Fruit fly (Drosophila melanogaster) whole organism, embryonic: ENCODE measurements around the gene CG6340.

Experiments used
- Adf1 ChIP-seq: fragments of 200-800 bp; sonication (Bioruptor generic); IDR thresholded peaks from 2 replicates; pipeline ENCODE4 v1.3.6; 2022; ENCODE audit warnings: missing biosample characterization, missing genetic modification characterization
- Atf-2 ChIP-seq: fragments of 200-800 bp; sonication (Bioruptor generic); optimal IDR thresholded peaks from 2 replicates; lab custom pipeline; 2016; ENCODE audit warnings: missing biosample characterization, missing genetic modification characterization
- Atf6 ChIP-seq: fragments of 200-800 bp; sonication (Bioruptor generic); IDR thresholded peaks from 2 replicates; pipeline ENCODE4 v1.3.6; 2022; ENCODE audit warnings: missing biosample characterization, missing genetic modification characterization
- CG10543 ChIP-seq: fragments of 200-800 bp; sonication (Bioruptor generic); optimal IDR thresholded peaks from 3 replicates; lab custom pipeline; 2017; ENCODE audit warnings: missing biosample characterization, mild to moderate bottlenecking, missing genetic modification characterization, moderate library complexity
- CG11696 ChIP-seq: fragments of 200-800 bp; sonication (Bioruptor generic); IDR thresholded peaks from 2 replicates; pipeline ENCODE4 v1.3.6; 2022; ENCODE audit warnings: missing biosample characterization, missing genetic modification characterization
- CG12744 ChIP-seq: fragments of 200-800 bp; sonication (Bioruptor generic); optimal IDR thresholded peaks from 2 replicates; lab custom pipeline; 2016; ENCODE audit warnings: missing biosample characterization, missing genetic modification characterization
- CG13123 ChIP-seq: fragments of 200-800 bp; sonication (Bioruptor generic); optimal IDR thresholded peaks from 2 replicates; lab custom pipeline; 2016; ENCODE audit warnings: missing biosample characterization, missing genetic modification characterization
- CG13424 ChIP-seq: fragments of 200-800 bp; sonication (Bioruptor generic); optimal IDR thresholded peaks from 2 replicates; lab custom pipeline; 2019; ENCODE audit warnings: missing biosample characterization, mild to moderate bottlenecking, missing genetic modification characterization, moderate library complexity
- CG15479 ChIP-seq: fragments of 200-800 bp; sonication (Bioruptor generic); optimal IDR thresholded peaks from 3 replicates; lab custom pipeline; 2019; ENCODE audit warnings: missing biosample characterization, mild to moderate bottlenecking, missing genetic modification characterization, moderate library complexity
- CG1832 ChIP-seq: fragments of 200-800 bp; sonication (Bioruptor generic); optimal IDR thresholded peaks from 2 replicates; lab custom pipeline; 2017; ENCODE audit warnings: missing biosample characterization, mild to moderate bottlenecking, missing genetic modification characterization, inconsistent platforms
- CG18619 ChIP-seq: fragments of 200-800 bp; sonication (Bioruptor generic); optimal IDR thresholded peaks from 3 replicates; lab custom pipeline; 2017; ENCODE audit warnings: missing biosample characterization, mild to moderate bottlenecking, missing genetic modification characterization
- CG30431 ChIP-seq: fragments of 200-800 bp; sonication (Bioruptor generic); optimal IDR thresholded peaks from 2 replicates; lab custom pipeline; 2017; ENCODE audit warnings: missing biosample characterization, missing genetic modification characterization
- CG32772 ChIP-seq: fragments of 200-800 bp; sonication (Bioruptor generic); IDR thresholded peaks from 2 replicates; pipeline ENCODE4 v1.3.6; 2022; ENCODE audit warnings: missing biosample characterization, missing genetic modification characterization
- CG3726 ChIP-seq: fragments of 200-800 bp; sonication (Bioruptor generic); IDR thresholded peaks from 3 replicates; pipeline ENCODE4, ENCODE4 v1.3.6; 2022; ENCODE audit warnings: missing biosample characterization, missing genetic modification characterization
- CG3847 ChIP-seq: fragments of 200-800 bp; sonication (Bioruptor generic); IDR thresholded peaks from 2 replicates; pipeline ENCODE4 v1.3.6; 2022; ENCODE audit warnings: missing biosample characterization, missing genetic modification characterization
- CG4328 ChIP-seq: fragments of 200-800 bp; sonication (Bioruptor generic); optimal IDR thresholded peaks from 3 replicates; lab custom pipeline; 2017; ENCODE audit warnings: missing biosample characterization, missing genetic modification reagents, missing genetic modification characterization
- CG4360 ChIP-seq: fragments of 200-800 bp; sonication (Bioruptor generic); IDR thresholded peaks from 2 replicates; pipeline ENCODE4 v1.3.6; 2022; ENCODE audit warnings: missing biosample characterization, missing genetic modification characterization
- CG6175 ChIP-seq: fragments of 200-800 bp; sonication (Bioruptor generic); IDR thresholded peaks from 3 replicates; pipeline ENCODE4 v1.3.6; 2022; ENCODE audit warnings: missing biosample characterization, missing genetic modification characterization
- CG8924 ChIP-seq: fragments of 200-800 bp; optimal IDR thresholded peaks from 3 replicates; lab custom pipeline; 2019; ENCODE audit warnings: missing biosample characterization, mild to moderate bottlenecking, missing genetic modification characterization, moderate library complexity
- CG9215 ChIP-seq: fragments of 200-800 bp; sonication (Bioruptor generic); IDR thresholded peaks from 2 replicates; pipeline ENCODE4 v1.3.6; 2022; ENCODE audit warnings: missing biosample characterization, missing genetic modification characterization
- CHES-1-like ChIP-seq: fragments of 200-800 bp; sonication (Bioruptor generic); optimal IDR thresholded peaks from 2 replicates; lab custom pipeline; 2016; ENCODE audit warnings: missing biosample characterization, missing genetic modification characterization
- HLH54F ChIP-seq: fragments of 200-800 bp; sonication (Bioruptor generic); optimal IDR thresholded peaks from 3 replicates; lab custom pipeline; 2016; ENCODE audit warnings: missing biosample characterization, missing genetic modification characterization
- HmgD ChIP-seq: fragments of 200-800 bp; sonication (Bioruptor generic); optimal IDR thresholded peaks from 3 replicates; lab custom pipeline; 2016; ENCODE audit warnings: missing biosample characterization, missing genetic modification characterization
- Hr51 ChIP-seq, 2 experiments: fragments of 200-800 bp; sonication (Bioruptor generic); optimal IDR thresholded peaks; 2 replicates in 1 of 2; 3 replicates in 1 of 2; lab custom pipeline; 2016 to 2018; ENCODE audit warnings: missing biosample characterization in 2 of 2, missing genetic modification characterization in 2 of 2, mild to moderate bottlenecking in 1 of 2, moderate library complexity in 1 of 2
- Hsf ChIP-seq: fragments of 200-800 bp; sonication (Bioruptor generic); optimal IDR thresholded peaks from 3 replicates; lab custom pipeline; 2016; ENCODE audit warnings: missing biosample characterization, missing genetic modification characterization
- Med ChIP-seq: fragments of 200-800 bp; sonication (Bioruptor generic); peaks from one replicate; lab custom pipeline; 2016; ENCODE audit warnings: missing biosample characterization, missing genetic modification characterization, mild to moderate bottlenecking, inconsistent platforms, moderate library complexity
- Nf-YB ChIP-seq: fragments of 200-800 bp; sonication (Bioruptor generic); optimal IDR thresholded peaks from 3 replicates; lab custom pipeline; 2019; ENCODE audit warnings: missing biosample characterization, mild to moderate bottlenecking, missing genetic modification characterization, moderate library complexity
- Rx ChIP-seq: fragments of 200-800 bp; sonication (Bioruptor generic); IDR thresholded peaks from 2 replicates; pipeline ENCODE4 v1.3.6; 2022; ENCODE audit warnings: missing biosample characterization, missing genetic modification characterization
- Sin3A ChIP-seq: fragments of >200 bp; optimal IDR thresholded peaks from 2 replicates; lab custom pipeline; 2018
- Trl ChIP-seq, 3 experiments: fragments of >200 bp in 2 of 3; fragments of 200-800 bp in 1 of 3; sonication (Bioruptor generic) in 1 of 3; optimal IDR thresholded peaks; 2 replicates in 1 of 3; 3 replicates in 2 of 3; lab custom pipeline; 2016 to 2017; ENCODE audit warnings: missing biosample characterization in 1 of 3, missing genetic modification characterization in 1 of 3
- aop ChIP-seq: fragments of 200-800 bp; sonication (Bioruptor generic); IDR thresholded peaks from 2 replicates; pipeline ENCODE4 v1.3.6; 2022; ENCODE audit warnings: missing biosample characterization, missing genetic modification characterization
- bbx ChIP-seq: fragments of 200-800 bp; sonication (Bioruptor generic); IDR thresholded peaks from 2 replicates; pipeline ENCODE4 v1.3.6; 2022; ENCODE audit warnings: missing biosample characterization, missing genetic modification characterization; ENCODE audit not compliant: partially characterized antibody
- bsh ChIP-seq, 2 experiments: fragments of 200-800 bp; sonication (Bioruptor generic); optimal IDR thresholded peaks; 2 replicates each; lab custom pipeline; 2017 to 2018; ENCODE audit warnings: mild to moderate bottlenecking in 2 of 2, missing biosample characterization in 2 of 2, missing genetic modification characterization in 2 of 2, moderate library complexity in 1 of 2
- btn ChIP-seq: fragments of 200-800 bp; sonication (Bioruptor generic); optimal IDR thresholded peaks from 2 replicates; lab custom pipeline; 2016; ENCODE audit warnings: missing biosample characterization, missing genetic modification characterization
- dan ChIP-seq: fragments of 200-800 bp; sonication (Bioruptor generic); IDR thresholded peaks from 2 replicates; pipeline ENCODE4 v1.3.6; 2022; ENCODE audit warnings: missing biosample characterization, missing genetic modification characterization
- fd64A ChIP-seq: fragments of 200-800 bp; sonication (Bioruptor generic); optimal IDR thresholded peaks from 3 replicates; lab custom pipeline; 2018; ENCODE audit warnings: missing biosample characterization, mild to moderate bottlenecking, missing genetic modification characterization
- ind ChIP-seq: fragments of 200-800 bp; sonication (Bioruptor generic); optimal IDR thresholded peaks from 3 replicates; lab custom pipeline; 2016; ENCODE audit warnings: missing biosample characterization, missing genetic modification characterization
- lab ChIP-seq: fragments of 200-800 bp; sonication (Bioruptor generic); optimal IDR thresholded peaks from 3 replicates; lab custom pipeline; 2017; ENCODE audit warnings: missing biosample characterization, missing genetic modification characterization, mild to moderate bottlenecking, moderate library complexity, missing genetic modification reagents
- lbe ChIP-seq: fragments of 200-800 bp; sonication (Bioruptor generic); optimal IDR thresholded peaks from 2 replicates; lab custom pipeline; 2016; ENCODE audit warnings: missing biosample characterization, mild to moderate bottlenecking, missing genetic modification characterization
- lov ChIP-seq, 2 experiments: fragments of 200-800 bp in 1 of 2; fragments of >200 bp in 1 of 2; sonication (Bioruptor generic) in 1 of 2; IDR thresholded peaks in 1 of 2; optimal IDR thresholded peaks in 1 of 2; 2 replicates in 1 of 2; 3 replicates in 1 of 2; pipeline versions ENCODE4 v1.3.6 to Lab custom; 2017 to 2022; ENCODE audit warnings: missing biosample characterization in 1 of 2, missing genetic modification characterization in 1 of 2
- nerfin-1 ChIP-seq: fragments of 200-800 bp; sonication (Bioruptor generic); optimal IDR thresholded peaks from 3 replicates; lab custom pipeline; 2019; ENCODE audit warnings: missing biosample characterization, mild to moderate bottlenecking, missing genetic modification characterization, moderate library complexity
- nom ChIP-seq: fragments of 200-800 bp; sonication (Bioruptor generic); optimal IDR thresholded peaks from 2 replicates; lab custom pipeline; 2017; ENCODE audit warnings: missing biosample characterization, missing genetic modification characterization, mild to moderate bottlenecking, moderate library complexity, missing genetic modification reagents
- pb ChIP-seq: fragments of 200-800 bp; sonication (Bioruptor generic); optimal IDR thresholded peaks from 3 replicates; lab custom pipeline; 2016; ENCODE audit warnings: missing biosample characterization, missing genetic modification characterization
- pzg ChIP-seq: fragments of 200-800 bp; sonication (Bioruptor generic); optimal IDR thresholded peaks from 3 replicates; lab custom pipeline; 2018; ENCODE audit warnings: missing biosample characterization, mild to moderate bottlenecking, missing genetic modification characterization, moderate library complexity
- scrt ChIP-seq: fragments of 200-800 bp; sonication (Bioruptor generic); optimal IDR thresholded peaks from 2 replicates; lab custom pipeline; 2018; ENCODE audit warnings: missing biosample characterization, mild to moderate bottlenecking, missing genetic modification characterization, moderate library complexity
- seq ChIP-seq: fragments of 200-800 bp; sonication (Bioruptor generic); IDR thresholded peaks from 2 replicates; pipeline ENCODE4 v1.3.6; 2022; ENCODE audit warnings: missing biosample characterization, missing genetic modification characterization
- so ChIP-seq: fragments of 200-800 bp; sonication (Bioruptor generic); IDR thresholded peaks from 3 replicates; pipeline ENCODE4 v1.3.6; 2022; ENCODE audit warnings: missing biosample characterization, missing genetic modification characterization
- sr ChIP-seq: fragments of 200-800 bp; sonication (Bioruptor generic); IDR thresholded peaks from 3 replicates; pipeline ENCODE4 v1.3.6; 2022; ENCODE audit warnings: missing biosample characterization, missing genetic modification characterization
- sug ChIP-seq: fragments of 200-800 bp; optimal IDR thresholded peaks from 2 replicates; lab custom pipeline; 2019; ENCODE audit warnings: missing biosample characterization, mild to moderate bottlenecking, missing genetic modification characterization, moderate library complexity
- vnd ChIP-seq: fragments of 200-800 bp; sonication (Bioruptor generic); IDR thresholded peaks from 3 replicates; pipeline ENCODE4 v1.3.6; 2022; ENCODE audit warnings: missing biosample characterization, missing genetic modification characterization; ENCODE audit not compliant: partially characterized antibody

Gene CG6340

dm6 chrX:15483010-15483802 lies 1.0 kb downstream of the CG6340 start:
- no peak for TF ChIP-seq fd64A (GFP tag; lab: Kevin White, UChicago)
- TF ChIP-seq aop (GFP tag; lab: Robert Waterston, UW), result no peak
- TF ChIP-seq CG10543, result no peak
- TF ChIP-seq CG4360, result peak; percentile 76
- no peak for TF ChIP-seq lbe (GFP tag; lab: Kevin White, UChicago)
- peak; percentile 67; the same call in 1 of the 2 replicates for TF ChIP-seq CG11696 (GFP tag; lab: Robert Waterston, UW)
- no peak for TF ChIP-seq vnd (GFP tag; lab: Robert Waterston, UW)
- TF ChIP-seq CG13123 (GFP tag; lab: Kevin White, UChicago), result no peak
- no peak for TF ChIP-seq CG3847 (GFP tag; lab: Robert Waterston, UW)
- peak; percentile 41 for TF ChIP-seq CG1832
- no peak for TF ChIP-seq bsh (GFP tag; optimal IDR thresholded peaks at IDR 0.05; lab: Kevin White, UChicago)
- no peak for TF ChIP-seq CG8924 (tag; lab: Kevin White, UChicago)
- TF ChIP-seq Rx (GFP tag; lab: Robert Waterston, UW), result no peak
- TF ChIP-seq CG6175, result no peak
- no peak for TF ChIP-seq CHES-1-like (GFP tag; lab: Kevin White, UChicago)
- no peak for TF ChIP-seq btn (GFP tag; lab: Kevin White, UChicago)
- TF ChIP-seq Hsf, result no peak
- peak; percentile 48 to 60 for TF ChIP-seq Trl (optimal IDR thresholded peaks at IDR 0.05; lab: Kevin White, UChicago)
- TF ChIP-seq Trl (GFP tag; optimal IDR thresholded peaks at IDR 0.05; lab: Kevin White, UChicago), result no peak
- TF ChIP-seq Atf-2 (GFP tag; lab: Kevin White, UChicago), result no peak
- no peak for TF ChIP-seq lov (optimal IDR thresholded peaks at IDR 0.05; lab: Kevin White, UChicago)
- no peak for TF ChIP-seq lov (GFP tag; IDR thresholded peaks at IDR 0.05; lab: Robert Waterston, UW)
- TF ChIP-seq Hr51 (GFP tag; optimal IDR thresholded peaks at IDR 0.05; lab: Kevin White, UChicago), result no peak
- no peak for TF ChIP-seq so
- no peak for TF ChIP-seq nerfin-1 (tag; lab: Kevin White, UChicago)
- TF ChIP-seq CG12744 (GFP tag; lab: Kevin White, UChicago), result no peak
- TF ChIP-seq sug, result no peak
- peak; percentile 61 for TF ChIP-seq CG15479
- TF ChIP-seq nom (GFP tag; lab: Kevin White, UChicago), result peak; percentile 25
- no peak for TF ChIP-seq HLH54F (GFP tag; lab: Kevin White, UChicago)
- TF ChIP-seq dan, result no peak
- TF ChIP-seq seq (GFP tag; lab: Robert Waterston, UW), result no peak
- TF ChIP-seq Adf1 (GFP tag; lab: Robert Waterston, UW), result peak; percentile 85
- TF ChIP-seq sr (GFP tag; lab: Robert Waterston, UW), result no peak
- no peak for TF ChIP-seq ind

- no peak for TF ChIP-seq lab
- no peak for TF ChIP-seq CG30431 (GFP tag; lab: Kevin White, UChicago)
- peak; percentile 10 for TF ChIP-seq pzg
- no peak for TF ChIP-seq Atf6 (GFP tag; lab: Robert Waterston, UW)
- peak; percentile 9 for TF ChIP-seq Med (GFP tag; lab: Kevin White, UChicago)
- no peak for TF ChIP-seq CG3726 (GFP tag; lab: Robert Waterston, UW)
- TF ChIP-seq CG4328, result no peak
- no peak for TF ChIP-seq HmgD (GFP tag; lab: Kevin White, UChicago)
- TF ChIP-seq scrt (GFP tag; lab: Kevin White, UChicago), result no peak
- TF ChIP-seq CG32772, result no peak
- peak; percentile 76 for TF ChIP-seq bbx (GFP tag; lab: Robert Waterston, UW)
- no peak for TF ChIP-seq CG18619 (GFP tag; lab: Kevin White, UChicago)
- TF ChIP-seq CG9215, result no peak
- no peak for TF ChIP-seq Sin3A (lab: Kevin White, UChicago)
- TF ChIP-seq CG13424 (tag; lab: Kevin White, UChicago), result no peak
- no peak for TF ChIP-seq pb (GFP tag; lab: Kevin White, UChicago)
- no peak for TF ChIP-seq Nf-YB
These were observed 2.4 kb downstream of the CG6340 start for dm6 chrX:15484451-15485032.
